Fruit fly (Drosophila melanogaster) whole organism: ENCODE data around the gene CREG.

Source experiments
- CG8478 ChIP-seq: fragments of >200 bp; optimal IDR thresholded peaks from 2 replicates; lab custom pipeline; 2018; ENCODE audit warnings: inconsistent platforms
- EcR ChIP-seq, 2 experiments: fragments of >200 bp; optimal IDR thresholded peaks; 2 replicates each; lab custom pipeline; 2017; ENCODE audit warnings: missing biosample characterization in 2 of 2, missing genetic modification characterization in 2 of 2, missing genetic modification reagents in 2 of 2
- pan ChIP-seq: fragments of >200 bp; optimal IDR thresholded peaks from 2 replicates; lab custom pipeline; 2017
- psq ChIP-seq: fragments of >200 bp; optimal IDR thresholded peaks from 2 replicates; lab custom pipeline; 2017
- usp ChIP-seq: fragments of >200 bp; optimal IDR thresholded peaks from 2 replicates; lab custom pipeline; 2017; ENCODE audit warnings: missing biosample characterization, missing genetic modification characterization, mixed read lengths

DNA sequence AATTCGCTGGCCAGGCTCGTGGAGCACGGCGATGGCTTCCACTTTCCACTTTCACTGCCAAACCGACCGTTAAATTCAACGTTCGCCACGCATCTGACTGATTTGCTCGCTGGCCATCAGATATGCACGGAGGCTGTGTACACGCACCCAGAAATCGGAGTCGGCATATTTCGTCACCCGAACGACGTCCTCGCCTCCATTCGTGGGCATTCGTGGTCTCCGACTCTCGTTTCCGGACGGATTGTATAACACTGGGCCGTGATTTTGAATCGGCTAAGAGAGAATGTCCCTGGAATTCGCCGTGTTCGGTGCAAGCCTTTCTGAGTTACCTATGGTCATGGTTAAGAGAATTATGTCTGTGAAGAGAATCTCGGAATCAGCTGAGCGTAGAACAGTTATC is 28.4 kb downstream of the CREG start, which contains the start of gene beat-IIa:
- TF ChIP-seq psq (lab: Kevin White, UChicago) (no peak), CG8478 (no peak), usp (GFP tag; lab: Kevin White, UChicago) (no peak), EcR (GFP tag; optimal IDR thresholded peaks at IDR 0.05; lab: Kevin White, UChicago) (no peak), pan (lab: Kevin White, UChicago) (no peak)
